Fruit fly (Drosophila melanogaster): ENCODE results near the gene CG7557.

Gene CG7557

DNA sequence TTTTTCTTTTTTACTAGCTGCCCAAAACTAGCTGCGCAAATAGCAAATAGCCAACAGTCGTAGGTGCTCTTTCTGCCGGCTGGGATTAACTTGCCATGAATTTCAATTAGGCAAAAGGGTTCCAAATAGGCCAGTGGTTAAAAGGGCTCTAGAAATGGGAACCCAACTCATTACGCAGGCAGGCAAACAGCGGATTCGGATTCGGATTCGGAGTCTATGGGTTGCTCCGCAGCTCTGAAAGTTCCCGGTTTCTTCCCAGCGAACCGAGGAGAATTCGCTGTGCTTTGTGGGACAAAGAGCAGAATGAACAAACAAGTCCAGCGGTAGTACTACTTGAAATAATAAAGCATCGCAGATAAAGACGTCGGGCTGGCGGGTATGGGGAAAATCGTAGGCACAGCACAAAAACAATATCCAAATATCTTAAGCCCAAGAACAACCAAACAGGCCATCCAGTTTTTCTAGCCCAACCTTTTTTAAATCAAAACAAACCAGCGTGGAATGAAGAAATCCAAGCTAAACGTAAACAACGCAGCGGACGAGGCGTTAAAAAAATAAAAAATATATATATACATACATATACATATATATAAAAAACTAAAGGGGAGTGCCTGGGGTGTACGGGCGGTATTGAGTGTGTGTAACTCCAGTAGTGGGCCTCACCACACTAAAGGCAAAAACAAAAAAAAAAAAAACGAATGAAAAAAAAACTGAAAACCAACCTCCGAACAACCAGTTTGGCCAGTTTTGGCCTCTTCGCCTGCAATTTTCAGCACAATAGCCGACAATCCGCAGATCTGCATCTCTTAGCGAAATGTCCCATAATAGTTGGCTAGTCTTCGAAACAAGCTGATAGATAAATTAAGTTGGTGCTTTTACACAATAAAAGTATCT, 2.8 kb upstream of the CG7557 start:
- TF ChIP-seq Myc (optimal IDR thresholded peaks at IDR 0.05) (no peak), ttk (optimal IDR thresholded peaks at IDR 0.05) (no peak), Sin3A (optimal IDR thresholded peaks at IDR 0.05) (no peak), insv (optimal IDR thresholded peaks at IDR 0.05) (no peak), h (optimal IDR thresholded peaks at IDR 0.05) (no peak), psq (optimal IDR thresholded peaks at IDR 0.05) (no peak)

DNA sequence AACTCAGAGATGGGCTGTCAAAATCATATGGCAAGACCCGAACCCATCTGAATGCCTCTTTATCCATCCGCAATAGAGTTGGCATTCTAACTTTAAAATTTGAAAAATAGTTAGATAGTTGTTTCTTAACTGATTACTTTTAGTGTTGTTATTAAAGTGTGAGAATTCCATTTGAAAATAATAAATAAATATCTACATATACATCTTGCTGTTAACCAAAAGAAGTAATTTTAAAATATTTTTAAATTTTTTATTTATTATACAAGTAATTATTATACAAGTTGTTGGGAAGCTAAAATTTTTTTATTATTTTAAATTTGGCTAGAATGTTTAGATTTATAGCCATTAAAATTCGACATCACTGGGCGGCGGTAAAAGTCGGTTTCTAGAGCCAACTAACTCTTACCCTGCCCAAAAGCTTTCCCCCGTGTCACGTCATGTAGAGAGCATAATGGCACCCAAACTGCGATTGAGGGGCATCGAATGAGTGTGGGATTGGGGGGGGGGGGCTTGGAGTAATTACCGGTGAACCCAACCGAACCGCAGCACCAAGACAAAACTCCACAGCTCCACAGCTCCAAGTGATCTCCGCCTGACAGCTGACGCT, 1.4 kb upstream of the CG7557 start:
- TF ChIP-seq insv (optimal IDR thresholded peaks at IDR 0.05) (no peak), ttk (optimal IDR thresholded peaks at IDR 0.05) (no peak), Sin3A (optimal IDR thresholded peaks at IDR 0.05) (no peak), h (optimal IDR thresholded peaks at IDR 0.05) (no peak), psq (optimal IDR thresholded peaks at IDR 0.05) (no peak)

DNA sequence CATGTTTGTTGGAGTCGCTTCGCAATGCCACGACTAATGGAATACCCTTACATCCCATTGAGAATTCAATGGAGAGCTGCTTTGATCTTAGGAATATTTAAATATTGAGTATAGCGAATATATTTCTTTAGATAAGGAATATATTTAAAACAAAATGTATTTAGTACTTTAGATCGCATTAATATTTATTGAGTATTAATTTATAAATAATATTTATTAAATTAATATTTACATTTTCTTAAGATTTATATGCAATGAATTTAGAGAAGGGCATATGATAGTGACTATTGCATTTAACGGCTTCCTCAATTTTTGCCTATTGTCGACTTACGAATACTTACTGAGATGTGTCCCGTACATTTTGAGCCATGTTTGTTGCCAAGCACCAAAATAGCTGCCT, 792 bp upstream of the CG7557 start:
- no peak for TF ChIP-seq Myc (optimal IDR thresholded peaks at IDR 0.05)
- no peak for TF ChIP-seq h (optimal IDR thresholded peaks at IDR 0.05)
- no peak for TF ChIP-seq insv (optimal IDR thresholded peaks at IDR 0.05)
- TF ChIP-seq ttk (optimal IDR thresholded peaks at IDR 0.05): no peak
- no peak for TF ChIP-seq Sin3A (optimal IDR thresholded peaks at IDR 0.05)
- no peak for TF ChIP-seq psq (optimal IDR thresholded peaks at IDR 0.05)

DNA sequence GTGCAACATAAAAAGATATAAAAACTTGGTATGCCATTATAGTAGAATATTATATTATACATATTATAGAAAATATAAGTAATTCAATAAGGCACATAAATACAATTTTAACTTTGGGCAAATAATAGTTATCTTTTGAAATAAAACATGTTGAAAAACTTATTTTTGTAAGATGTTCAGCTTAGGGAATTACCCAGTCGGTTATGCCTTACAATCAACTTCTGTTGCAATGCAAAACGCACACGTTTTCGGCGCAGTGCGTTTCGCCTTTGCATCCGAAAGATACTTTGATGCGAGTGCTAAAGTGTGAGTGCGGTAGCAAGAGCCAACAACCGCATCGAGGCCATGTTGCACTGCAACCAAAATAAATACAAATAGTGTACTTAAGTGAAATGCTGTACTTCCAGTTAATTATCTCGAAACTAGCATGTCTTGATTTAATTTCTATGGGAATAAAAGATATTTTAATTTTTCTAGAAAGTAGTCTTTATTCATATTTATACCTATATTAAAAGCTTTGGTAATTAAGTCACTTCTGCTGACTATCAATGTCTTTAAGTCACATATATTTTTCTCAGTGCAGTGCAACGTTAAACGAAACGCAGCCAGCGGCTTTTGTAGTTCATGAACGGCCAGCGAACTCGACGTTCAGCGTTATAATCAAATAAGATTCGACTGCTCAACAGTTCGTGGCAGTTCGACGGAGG, 2.2 kb downstream of the CG7557 start:
- no peak for TF ChIP-seq Sin3A (optimal IDR thresholded peaks at IDR 0.05)
- no peak for TF ChIP-seq h (optimal IDR thresholded peaks at IDR 0.05)
- no peak for TF ChIP-seq psq (optimal IDR thresholded peaks at IDR 0.05)
- no peak for TF ChIP-seq insv (optimal IDR thresholded peaks at IDR 0.05)
- TF ChIP-seq ttk (optimal IDR thresholded peaks at IDR 0.05): no peak
- TF ChIP-seq Myc (optimal IDR thresholded peaks at IDR 0.05): no peak

DNA sequence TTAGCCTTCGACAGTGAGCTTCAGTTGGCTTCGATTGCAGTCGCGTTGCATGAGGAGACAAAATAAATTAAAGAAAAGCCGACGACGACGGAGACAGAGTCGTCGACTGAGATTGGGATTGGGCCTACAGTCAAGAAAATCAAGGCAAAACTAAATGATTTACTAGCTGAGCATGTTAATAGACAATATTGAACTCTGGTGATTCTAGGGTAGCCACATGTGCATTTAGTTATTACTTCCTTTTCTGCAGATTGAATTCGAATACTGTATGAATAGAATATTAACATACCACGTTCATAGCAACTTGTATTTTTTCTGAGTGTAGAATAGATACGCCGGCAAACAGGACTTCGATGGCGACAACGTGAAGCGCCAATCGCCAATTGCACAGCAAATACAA, 3.4 kb downstream of the CG7557 start:
- TF ChIP-seq psq (optimal IDR thresholded peaks at IDR 0.05) (no peak), ttk (optimal IDR thresholded peaks at IDR 0.05) (no peak), insv (optimal IDR thresholded peaks at IDR 0.05) (no peak), Sin3A (optimal IDR thresholded peaks at IDR 0.05) (no peak), Myc (optimal IDR thresholded peaks at IDR 0.05) (no peak), h (optimal IDR thresholded peaks at IDR 0.05) (no peak)

DNA sequence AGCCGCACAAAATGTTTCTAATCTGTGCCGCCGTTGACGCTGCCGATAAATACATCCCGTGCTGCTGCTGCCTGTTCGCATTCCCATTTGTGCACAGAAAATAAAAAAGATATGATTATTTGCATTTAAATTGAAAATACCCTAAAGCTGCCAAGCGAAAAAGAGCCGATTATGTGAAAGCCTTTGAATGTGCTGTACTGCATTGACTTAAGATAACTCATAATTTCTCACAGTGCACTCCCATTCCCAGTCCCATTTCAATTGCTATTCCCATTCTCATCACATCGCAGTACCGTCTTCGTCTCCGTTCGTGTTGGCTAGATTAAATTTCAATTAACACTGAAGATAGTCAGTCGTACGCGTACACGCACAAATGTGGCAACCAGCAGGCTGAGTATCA, 4.0 kb downstream of the CG7557 start:
- TF ChIP-seq Myc (optimal IDR thresholded peaks at IDR 0.05) (no peak), Sin3A (optimal IDR thresholded peaks at IDR 0.05) (no peak), ttk (optimal IDR thresholded peaks at IDR 0.05) (no peak), h (optimal IDR thresholded peaks at IDR 0.05) (no peak), psq (optimal IDR thresholded peaks at IDR 0.05) (no peak)

DNA sequence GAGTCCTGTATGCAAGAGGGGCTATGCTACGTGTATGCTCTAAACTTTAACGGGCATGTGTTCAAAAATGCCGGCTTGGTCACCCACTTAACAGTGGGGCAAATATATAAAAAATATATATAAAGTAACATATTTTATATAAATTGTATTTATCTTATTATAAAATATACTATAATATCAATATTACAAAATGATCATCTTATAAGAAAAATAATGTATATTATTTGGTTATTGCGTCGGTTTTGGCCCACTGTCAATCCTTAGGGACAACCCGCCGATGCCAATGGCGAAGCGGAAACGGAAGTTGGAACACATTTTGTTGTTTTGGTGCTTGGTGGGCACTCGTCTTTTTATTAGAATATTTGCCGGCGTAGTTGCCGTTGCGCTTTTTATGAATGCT, 5.6 kb downstream of the CG7557 start:
- TF ChIP-seq ttk (optimal IDR thresholded peaks at IDR 0.05): no peak
- no peak for TF ChIP-seq Myc (optimal IDR thresholded peaks at IDR 0.05)
- TF ChIP-seq Sin3A (optimal IDR thresholded peaks at IDR 0.05): no peak

DNA sequence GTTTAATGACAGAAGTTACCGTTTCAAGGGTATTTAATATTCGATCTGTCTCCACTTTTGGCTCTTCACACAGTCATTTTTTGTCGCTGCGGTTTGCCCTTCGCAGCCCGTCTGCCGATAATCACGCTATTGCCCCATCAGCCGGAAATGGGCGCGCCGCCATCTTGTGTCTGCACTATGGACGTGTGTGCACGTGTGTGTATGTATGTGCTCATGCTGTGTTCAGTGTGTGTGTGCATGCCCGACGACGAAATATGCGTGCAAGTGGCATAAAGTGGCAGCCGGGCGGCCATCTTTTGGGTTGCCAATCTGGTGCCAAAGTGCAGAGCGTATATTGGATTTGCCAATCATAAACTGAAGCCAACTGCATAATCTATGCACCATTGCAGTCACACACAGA, 9.5 kb downstream of the CG7557 start:
- no peak for TF ChIP-seq insv (optimal IDR thresholded peaks at IDR 0.05)
- TF ChIP-seq Myc (optimal IDR thresholded peaks at IDR 0.05): no peak
- no peak for TF ChIP-seq Sin3A (optimal IDR thresholded peaks at IDR 0.05)
- TF ChIP-seq psq (optimal IDR thresholded peaks at IDR 0.05): no peak
- TF ChIP-seq h (optimal IDR thresholded peaks at IDR 0.05): no peak
- no peak for TF ChIP-seq ttk (optimal IDR thresholded peaks at IDR 0.05)

DNA sequence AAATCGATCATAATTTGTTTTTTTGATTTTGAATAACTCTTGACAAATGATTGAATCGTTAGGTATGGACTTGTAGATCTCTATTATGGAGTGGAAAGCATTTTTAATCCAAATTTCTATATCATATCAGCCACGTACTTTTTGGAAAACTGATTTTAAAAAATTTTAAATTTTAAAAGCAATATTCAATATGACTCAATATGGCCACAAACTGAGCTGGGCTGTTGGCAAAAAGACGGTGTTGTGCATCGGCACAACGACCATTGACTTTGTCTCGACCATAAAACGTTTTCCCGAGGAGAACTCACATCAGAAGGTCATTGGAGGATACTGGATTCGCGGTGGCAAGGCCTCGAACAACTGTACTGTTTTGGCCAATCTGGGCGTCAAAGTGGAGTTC, 13.4 kb downstream of the CG7557 start, which contains the start of the genes CG12289 and CG7551:
CG12289 (minus strand) TSS at position 101 of the 400 bp plus-strand sequence.
CG7551 (plus strand) TSS at position 121 of the 400 bp plus-strand sequence.
- TF ChIP-seq Sin3A (optimal IDR thresholded peaks at IDR 0.05) (no peak), ttk (optimal IDR thresholded peaks at IDR 0.05) (no peak), insv (optimal IDR thresholded peaks at IDR 0.05) (no peak), psq (optimal IDR thresholded peaks at IDR 0.05) (no peak), h (optimal IDR thresholded peaks at IDR 0.05) (no peak), Myc (optimal IDR thresholded peaks at IDR 0.05) (no peak)

DNA sequence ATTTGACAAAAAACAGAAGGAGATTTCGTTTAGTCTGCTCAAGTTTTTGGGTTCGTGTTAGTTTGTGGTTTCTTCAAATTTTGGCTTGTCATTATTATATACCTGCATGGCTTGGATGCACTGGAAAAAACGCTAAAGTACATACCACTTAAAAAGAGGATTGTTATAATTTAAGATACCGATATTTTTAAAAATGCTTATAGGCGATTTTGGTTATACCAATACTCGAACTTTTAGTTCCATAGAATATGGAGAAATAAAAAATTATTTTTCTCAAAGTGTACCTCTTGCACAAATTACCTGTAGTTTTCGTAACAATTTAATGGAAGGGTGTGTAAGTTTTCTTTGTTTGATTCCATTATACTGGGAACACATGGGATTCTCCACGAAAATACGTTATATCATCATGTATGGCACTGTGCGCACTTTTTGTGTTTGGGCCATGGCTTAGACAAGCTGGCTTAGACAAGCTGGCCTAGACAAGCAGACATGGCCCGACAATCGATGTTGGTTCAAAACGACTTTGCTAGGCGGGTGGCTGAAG, 20.5 kb downstream of the CG7557 start, which contains the start of gene Fum3:
Fum3 (minus strand) TSS at position 494 of the 544 bp plus-strand sequence.
- no peak for TF ChIP-seq Sin3A (optimal IDR thresholded peaks at IDR 0.05)
- TF ChIP-seq h (optimal IDR thresholded peaks at IDR 0.05): no peak
- TF ChIP-seq ttk (optimal IDR thresholded peaks at IDR 0.05): no peak
- TF ChIP-seq Myc (optimal IDR thresholded peaks at IDR 0.05): no peak

DNA sequence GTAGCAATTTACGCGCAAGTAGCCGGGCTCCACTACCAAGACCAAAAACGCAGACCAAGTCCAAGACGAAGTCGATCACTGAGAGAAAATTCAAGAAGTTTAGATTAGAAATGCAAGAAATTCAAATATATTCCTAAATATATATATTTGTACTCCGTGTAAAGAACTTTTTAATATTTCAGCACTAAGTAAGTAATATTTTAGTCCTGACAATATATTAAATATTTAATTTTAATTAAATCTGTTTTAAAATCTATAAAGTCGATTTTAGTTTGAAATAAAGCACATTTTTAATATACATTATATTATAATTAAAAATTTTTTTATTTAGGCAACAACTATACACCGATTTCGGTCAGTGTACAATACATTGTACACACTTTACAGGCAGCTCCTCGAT, 22.0 kb downstream of the CG7557 start:
- TF ChIP-seq psq (optimal IDR thresholded peaks at IDR 0.05) (no peak), Myc (optimal IDR thresholded peaks at IDR 0.05) (no peak), ttk (optimal IDR thresholded peaks at IDR 0.05) (no peak), Sin3A (optimal IDR thresholded peaks at IDR 0.05) (no peak), h (optimal IDR thresholded peaks at IDR 0.05) (no peak), insv (optimal IDR thresholded peaks at IDR 0.05) (no peak)

DNA sequence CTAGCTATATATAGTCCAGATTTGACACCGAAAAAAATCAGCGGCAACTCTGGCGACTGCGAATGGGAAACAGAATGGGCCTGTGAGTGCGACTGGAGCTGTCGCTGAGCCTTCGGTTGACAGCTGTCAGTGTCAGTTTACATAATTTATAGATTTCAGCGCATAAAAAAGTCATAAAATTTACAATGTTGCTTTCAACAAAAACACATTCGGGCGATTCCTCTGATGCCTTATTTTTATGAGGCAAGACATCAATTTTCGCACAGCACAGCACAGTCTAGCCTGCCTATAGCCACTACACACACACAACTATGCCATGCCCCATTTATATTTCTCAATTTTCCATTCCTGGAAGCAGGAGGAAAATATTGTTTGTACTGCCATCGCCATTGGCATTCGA, 27.4 kb downstream of the CG7557 start:
- TF ChIP-seq Myc (optimal IDR thresholded peaks at IDR 0.05) (no peak), insv (optimal IDR thresholded peaks at IDR 0.05) (no peak), psq (optimal IDR thresholded peaks at IDR 0.05) (no peak), ttk (optimal IDR thresholded peaks at IDR 0.05) (no peak), Sin3A (optimal IDR thresholded peaks at IDR 0.05) (no peak), h (optimal IDR thresholded peaks at IDR 0.05) (no peak)

All from Kc167 (cell line).